Fruit fly (Drosophila melanogaster): ENCODE results near the gene CG14052.
A peak's percentile ranks its signal among the peaks of the same experiment; 100 is the strongest.

The CG14052 gene

dm6 chrX:2244753-2245152 is 21.2 kb downstream of the CG14052 start:
- no peak for TF ChIP-seq CG8478 (optimal IDR thresholded peaks at IDR 0.05)
- no peak for TF ChIP-seq CTCF (optimal IDR thresholded peaks at IDR 0.05)

DNA sequence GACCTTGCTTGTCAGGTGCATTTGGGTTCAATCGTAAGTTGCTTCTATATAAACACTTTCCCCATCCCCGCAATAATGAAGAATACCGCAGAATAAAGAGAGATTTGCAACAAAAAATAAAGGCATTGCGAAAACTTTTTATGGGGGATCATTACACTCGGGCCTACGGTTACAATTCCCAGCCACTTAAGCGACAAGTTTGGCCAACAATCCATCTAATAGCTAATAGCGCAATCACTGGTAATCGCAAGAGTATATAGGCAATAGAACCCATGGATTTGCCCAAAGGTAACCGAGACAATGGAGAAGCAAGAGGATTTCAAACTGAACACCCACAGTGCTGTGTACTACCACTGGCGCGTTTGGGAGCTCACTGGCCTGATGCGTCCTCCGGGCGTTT is 22.4 kb downstream of the CG14052 start, which contains the start of gene Or2a:
Gene Or2a (plus strand): TSS at position 301 of the 400 bp plus-strand sequence.
- TF ChIP-seq CTCF (optimal IDR thresholded peaks at IDR 0.05) (no peak), CG8478 (optimal IDR thresholded peaks at IDR 0.05) (no peak)

dm6 chrX:2249763-2250162 is 26.2 kb downstream of the CG14052 start, which contains the start of gene crn:
TSS of gene crn (minus strand) at chrX:2249983.
- TF ChIP-seq CG8478 (optimal IDR thresholded peaks at IDR 0.05), result no peak
- TF ChIP-seq CTCF (optimal IDR thresholded peaks at IDR 0.05), result no peak

dm6 chrX:2251688-2252087 is 28.1 kb downstream of the CG14052 start, which contains the start of gene CG3191:
TSS of gene CG3191 (minus strand) at chrX:2251993.
- TF ChIP-seq CTCF (optimal IDR thresholded peaks at IDR 0.05), result no peak
- no peak for TF ChIP-seq CG8478 (optimal IDR thresholded peaks at IDR 0.05)

- TF ChIP-seq CG8478 (optimal IDR thresholded peaks at IDR 0.05), result no peak
- TF ChIP-seq CTCF (optimal IDR thresholded peaks at IDR 0.05), result no peak
Observed at dm6 chrX:2254020-2254626, 30.6 kb downstream of the CG14052 start, which contains the start of gene CG3091. TSS of gene CG3091 (minus strand) at chrX:2254197.

DNA sequence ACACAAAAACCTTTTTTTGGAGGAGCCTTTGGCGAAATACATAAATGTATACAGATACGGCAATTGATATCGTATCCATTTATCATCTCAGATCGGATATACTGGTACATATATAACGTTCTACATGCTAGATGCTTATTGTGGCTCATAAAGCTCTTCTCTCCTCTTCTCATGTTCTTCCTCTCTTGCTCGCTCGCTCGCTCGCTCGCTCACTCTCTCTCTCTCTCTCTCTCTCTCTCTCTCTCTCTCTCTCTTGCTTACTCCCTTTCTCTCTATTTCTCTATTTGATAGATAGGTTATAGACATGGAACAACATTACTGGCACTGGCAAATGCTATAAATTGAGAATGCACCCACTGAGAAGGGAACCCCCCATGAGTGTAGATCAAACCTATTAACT is 31.5 kb downstream of the CG14052 start:
- TF ChIP-seq CTCF (optimal IDR thresholded peaks at IDR 0.05) (no peak), CG8478 (optimal IDR thresholded peaks at IDR 0.05) (no peak)

DNA sequence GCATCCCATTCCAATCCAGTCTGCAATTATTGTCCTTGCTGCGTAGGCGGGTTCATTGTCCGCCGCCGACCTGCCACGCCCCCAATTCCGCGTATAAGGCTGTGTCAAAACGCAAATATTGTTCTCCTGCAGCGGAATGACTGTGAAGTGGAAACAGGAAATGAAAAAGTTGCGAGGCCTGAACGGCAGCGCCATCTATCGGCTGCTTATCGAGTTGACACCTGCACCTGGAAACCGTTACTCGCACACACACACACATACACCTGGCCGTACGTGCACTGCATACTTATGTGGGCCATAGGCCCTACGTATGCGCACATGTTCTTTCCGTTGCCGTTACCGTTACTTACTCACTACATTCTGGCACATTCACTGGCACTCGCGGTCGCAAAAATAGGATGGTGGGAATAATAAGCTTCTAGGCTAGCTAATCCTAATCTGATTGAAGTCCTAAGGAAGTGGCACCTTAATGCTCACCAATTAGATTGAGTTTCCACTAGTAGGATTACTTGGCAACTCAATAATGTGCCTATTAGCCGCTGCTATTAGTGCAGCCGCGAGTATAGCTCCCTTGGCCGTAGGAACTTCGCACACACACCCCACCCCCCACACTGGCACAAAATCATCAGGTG is 35.2 kb downstream of the CG14052 start:
- TF ChIP-seq CTCF (optimal IDR thresholded peaks at IDR 0.05) (peak; percentile 81 to 89), CG8478 (optimal IDR thresholded peaks at IDR 0.05) (no peak)

dm6 chrX:2259763-2260162 is 36.2 kb downstream of the CG14052 start, which contains the start of gene CG3078:
TSS of gene CG3078 (minus strand) at chrX:2259863.
- no peak for TF ChIP-seq CTCF (optimal IDR thresholded peaks at IDR 0.05)
- TF ChIP-seq CG8478 (optimal IDR thresholded peaks at IDR 0.05), result no peak

DNA sequence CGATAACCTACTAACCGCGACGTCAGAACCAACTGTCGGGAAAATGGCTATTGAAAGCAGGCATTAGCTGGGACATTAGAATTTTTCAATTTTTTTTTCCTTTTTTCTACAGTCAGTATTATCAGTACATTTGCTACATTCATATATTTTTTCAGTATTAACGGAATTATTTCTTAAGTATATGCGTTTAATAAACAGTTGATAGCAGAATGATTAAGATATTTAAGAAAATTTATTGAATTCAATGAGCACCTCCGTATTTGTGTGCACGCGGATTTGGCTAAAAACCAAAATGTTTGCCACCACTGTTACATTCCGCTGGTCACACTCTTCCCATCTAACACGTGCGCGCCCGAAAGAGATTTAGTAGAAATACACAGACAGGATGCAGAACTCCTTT is 39.0 kb downstream of the CG14052 start, which contains the start of the genes temp and CG3071:
Gene temp (minus strand): TSS at position 5 of the 400 bp plus-strand sequence.
Gene CG3071 (plus strand): TSS at position 327 of the 400 bp plus-strand sequence.
- TF ChIP-seq CG8478 (optimal IDR thresholded peaks at IDR 0.05) (no peak), CTCF (optimal IDR thresholded peaks at IDR 0.05) (no peak)

DNA sequence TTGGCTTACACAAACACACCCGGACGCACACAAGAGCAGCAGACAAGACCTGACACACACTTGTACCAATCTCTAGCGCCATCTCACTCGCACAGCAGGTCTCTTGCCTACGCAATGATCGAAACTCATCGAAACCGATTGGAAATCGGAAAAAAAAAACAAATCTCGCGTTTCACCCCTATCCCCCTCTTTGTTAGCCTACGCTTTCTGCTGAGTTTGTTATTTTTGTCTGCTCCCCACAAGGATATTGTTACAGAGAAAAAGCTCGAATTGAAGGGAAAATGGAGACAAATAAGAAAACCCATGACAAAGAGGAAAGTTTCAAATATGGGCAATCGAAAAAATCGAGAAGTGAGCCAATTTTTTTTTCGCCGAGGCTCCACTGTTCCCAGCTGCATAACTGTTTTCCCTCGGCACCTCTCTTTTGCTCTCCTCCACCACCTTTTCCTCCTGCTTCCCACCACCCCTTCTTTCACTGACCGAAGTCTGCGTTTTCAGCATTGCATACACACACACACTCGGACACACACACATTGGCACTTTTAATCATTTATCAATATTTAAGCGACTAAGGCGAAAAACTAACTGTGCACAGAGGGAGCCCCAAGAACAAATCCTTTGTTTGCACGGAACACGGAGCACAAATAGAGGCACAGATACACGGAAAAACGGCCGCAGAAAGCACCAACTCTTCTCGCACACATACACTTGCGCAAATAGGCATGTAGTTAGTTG is 46.4 kb downstream of the CG14052 start:
- no peak for TF ChIP-seq CTCF (optimal IDR thresholded peaks at IDR 0.05)
- no peak for TF ChIP-seq CG8478 (optimal IDR thresholded peaks at IDR 0.05)

- TF ChIP-seq CG8478 (optimal IDR thresholded peaks at IDR 0.05), result no peak
- TF ChIP-seq CTCF (optimal IDR thresholded peaks at IDR 0.05), result peak; percentile 76 to 78
Observed at dm6 chrX:2270557-2270930, 47.0 kb downstream of the CG14052 start, which contains the start of gene CG2924. TSS of gene CG2924 (minus strand) at chrX:2270761.

All from S2 (cell line).